Worm (Caenorhabditis elegans) whole organism, early embryonic: ENCODE results near the gene ZK218.1.

Experiments used
- aly-1 ChIP-seq: sonication (generic microtip); optimal IDR thresholded peaks from 2 replicates; lab custom pipeline; 2016; ENCODE audit warnings: missing genetic modification characterization, missing compliant biosample characterization
- ama-1 ChIP-seq: fragments of 150-350 bp; optimal IDR thresholded peaks from 2 replicates; lab custom pipeline; 2014

DNA sequence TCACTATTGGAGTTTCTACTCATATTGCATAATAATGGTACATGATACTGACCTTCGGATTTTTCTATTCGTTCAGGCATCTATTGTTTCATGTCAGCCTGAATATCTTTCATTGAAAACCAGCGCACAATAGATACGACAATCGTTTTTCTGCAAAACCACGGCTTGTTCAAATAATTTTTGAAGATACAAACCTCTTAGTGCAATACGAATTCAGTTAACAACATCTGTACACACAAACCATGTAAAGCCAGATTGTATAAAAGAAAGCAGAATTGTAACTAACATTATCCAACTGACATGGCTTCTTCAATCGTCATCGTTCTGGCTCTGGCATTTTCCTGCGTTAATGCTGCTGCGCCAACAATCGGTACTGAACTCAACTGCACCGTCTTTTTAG is 13.1 kb downstream of the ZK218.1 start, which contains the start of gene ZK218.7:
- TF ChIP-seq aly-1 (tag; lab: Kevin White, UChicago) = no peak
- TF ChIP-seq ama-1 (lab: Kevin White, UChicago) = no peak
